Worm (Caenorhabditis elegans): ENCODE measurements around the gene msp-38.

The msp-38 gene

DNA sequence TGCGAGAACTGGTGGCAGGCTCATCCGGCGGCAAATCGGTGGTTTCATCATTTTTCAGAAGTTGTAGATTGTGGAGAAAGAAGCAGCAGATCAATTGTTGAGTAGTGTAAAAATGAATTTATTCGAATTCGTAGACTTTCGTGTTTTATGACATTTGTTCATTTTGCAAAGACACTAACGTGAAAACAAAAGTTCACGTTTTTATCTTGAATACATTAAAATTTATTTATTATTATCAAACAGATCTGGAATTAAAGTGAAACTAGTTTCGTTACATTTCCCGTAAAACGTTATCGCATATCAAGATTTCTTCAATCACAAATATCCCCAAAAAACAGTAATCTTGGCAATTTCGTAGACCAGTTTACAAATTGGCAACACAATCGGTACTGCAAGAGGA, 3.3 kb upstream of the msp-38 start, which contains the start of gene T14G10.8:
Gene T14G10.8, minus strand, starts transcription at position 101 of the 400 bp plus-strand sequence.
- TF ChIP-seq tab-1 (GFP tag; IDR thresholded peaks at IDR 0.05) = no peak
- no peak for TF ChIP-seq ref-1 (GFP tag; conservative IDR thresholded peaks at IDR 0.05)
- no peak for TF ChIP-seq ztf-23 (GFP tag; IDR thresholded peaks at IDR 0.05)
- no peak for TF ChIP-seq T22C8.4 (GFP tag; IDR thresholded peaks at IDR 0.05)
- no peak for TF ChIP-seq klf-2 (GFP tag; conservative IDR thresholded peaks at IDR 0.05)
- TF ChIP-seq med-1 (GFP tag; optimal IDR thresholded peaks at IDR 0.05; ENCODE audit: insufficient read depth) = no peak
- no peak for TF ChIP-seq flt-1 (GFP tag; IDR thresholded peaks at IDR 0.05)
- TF ChIP-seq ztf-29 (GFP tag; IDR thresholded peaks at IDR 0.05) = no peak
- TF ChIP-seq cog-1 (tag; optimal IDR thresholded peaks at IDR 0.05) = no peak

- TF ChIP-seq ref-1 (GFP tag; conservative IDR thresholded peaks at IDR 0.05) (no peak), flt-1 (GFP tag; IDR thresholded peaks at IDR 0.05) (no peak), med-1 (GFP tag; optimal IDR thresholded peaks at IDR 0.05; ENCODE audit: insufficient read depth) (no peak), ztf-23 (GFP tag; IDR thresholded peaks at IDR 0.05) (no peak), ztf-29 (GFP tag; IDR thresholded peaks at IDR 0.05) (no peak), cog-1 (tag; optimal IDR thresholded peaks at IDR 0.05) (no peak), klf-2 (GFP tag; conservative IDR thresholded peaks at IDR 0.05) (no peak), tab-1 (GFP tag; IDR thresholded peaks at IDR 0.05) (no peak)
Measured at ce11 chrIV:10144909-10145308, 1.4 kb upstream of the msp-38 start.

DNA sequence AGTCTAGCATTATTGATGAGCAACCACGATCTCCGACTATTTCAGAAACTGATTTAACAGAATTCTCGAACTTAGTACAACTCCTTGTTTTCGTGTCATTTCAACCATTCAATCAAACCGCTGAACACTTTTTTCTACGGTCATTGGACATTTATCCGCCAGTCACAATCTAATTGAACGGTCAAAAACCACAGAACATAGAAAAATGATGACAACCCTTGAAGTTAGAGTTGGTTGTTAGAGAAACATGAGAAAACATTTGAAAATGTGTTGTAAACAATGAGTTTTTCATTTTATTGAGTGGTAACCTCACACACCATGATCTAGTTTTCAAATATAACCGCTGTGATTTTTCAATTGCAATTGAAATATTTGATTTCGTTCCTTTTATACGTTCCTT, 947 bp upstream of the msp-38 start:
- TF ChIP-seq cog-1 (tag; optimal IDR thresholded peaks at IDR 0.05) = no peak
- TF ChIP-seq med-1 (GFP tag; optimal IDR thresholded peaks at IDR 0.05; ENCODE audit: insufficient read depth) = no peak
- no peak for TF ChIP-seq tab-1 (GFP tag; IDR thresholded peaks at IDR 0.05)
- TF ChIP-seq flt-1 (GFP tag; IDR thresholded peaks at IDR 0.05) = no peak
- TF ChIP-seq T22C8.4 (GFP tag; IDR thresholded peaks at IDR 0.05) = no peak
- no peak for TF ChIP-seq ztf-23 (GFP tag; IDR thresholded peaks at IDR 0.05)
- TF ChIP-seq klf-2 (GFP tag; conservative IDR thresholded peaks at IDR 0.05) = no peak
- TF ChIP-seq ref-1 (GFP tag; conservative IDR thresholded peaks at IDR 0.05) = no peak
- no peak for TF ChIP-seq ztf-29 (GFP tag; IDR thresholded peaks at IDR 0.05)

DNA sequence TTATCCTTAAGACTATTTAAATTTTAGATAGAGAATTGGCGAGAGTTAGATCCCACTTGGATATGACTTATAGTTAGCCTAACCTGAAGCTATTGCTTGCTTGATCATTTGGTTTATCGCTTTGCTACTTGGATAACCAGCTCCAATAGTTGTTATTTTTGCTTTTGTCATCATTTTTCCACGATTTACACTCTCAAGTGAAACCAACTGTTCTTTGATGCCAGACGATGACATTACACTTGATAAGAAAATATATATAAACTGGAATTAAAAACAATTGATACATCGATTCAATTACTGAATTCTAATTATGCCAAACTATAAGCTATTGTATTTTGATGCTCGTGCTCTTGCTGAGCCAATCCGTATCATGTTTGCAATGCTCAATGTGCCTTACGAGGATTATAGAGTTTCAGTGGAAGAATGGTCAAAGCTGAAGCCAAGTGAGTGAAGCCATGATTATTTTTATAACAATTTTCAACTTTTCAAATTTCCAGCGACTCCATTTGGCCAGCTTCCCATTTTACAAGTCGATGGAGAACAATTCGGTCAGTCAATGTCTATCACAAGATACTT, 1.5 kb downstream of the msp-38 start, which contains the start of the genes gst-2, gst-4 and dhs-12:
Gene gst-2, minus strand, starts transcription at position 132 of the 576 bp plus-strand sequence.
Gene gst-4, plus strand, starts transcription at position 296 of the 576 bp plus-strand sequence.
Gene dhs-12, plus strand, starts transcription at position 526 of the 576 bp plus-strand sequence.
- TF ChIP-seq cog-1 (tag; optimal IDR thresholded peaks at IDR 0.05) = no peak
- no peak for TF ChIP-seq ref-1 (GFP tag; conservative IDR thresholded peaks at IDR 0.05)
- no peak for TF ChIP-seq ztf-29 (GFP tag; IDR thresholded peaks at IDR 0.05)
- no peak for TF ChIP-seq flt-1 (GFP tag; IDR thresholded peaks at IDR 0.05)
- TF ChIP-seq klf-2 (GFP tag; conservative IDR thresholded peaks at IDR 0.05) = no peak
- no peak for TF ChIP-seq ztf-23 (GFP tag; IDR thresholded peaks at IDR 0.05)
- TF ChIP-seq med-1 (GFP tag; optimal IDR thresholded peaks at IDR 0.05; ENCODE audit: insufficient read depth) = no peak
- no peak for TF ChIP-seq tab-1 (GFP tag; IDR thresholded peaks at IDR 0.05)
- no peak for TF ChIP-seq T22C8.4 (GFP tag; IDR thresholded peaks at IDR 0.05)

DNA sequence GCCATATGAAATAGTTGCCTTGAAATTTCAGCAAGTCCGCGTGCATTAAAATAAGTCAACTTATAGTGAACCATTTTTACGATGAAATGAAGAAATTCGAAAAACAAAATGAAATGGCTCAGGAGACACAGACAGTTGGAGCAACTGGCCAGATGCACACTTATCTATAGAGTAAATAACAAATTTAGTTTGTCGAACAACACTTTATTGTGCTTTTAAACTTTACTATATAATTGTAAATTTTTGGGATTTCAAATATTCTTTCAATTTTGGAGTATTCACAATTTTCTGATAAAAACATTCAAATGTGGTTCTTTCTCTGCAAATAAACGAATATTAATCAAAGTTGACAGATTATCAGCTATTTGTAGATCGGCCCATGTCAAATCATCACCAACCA, 3.4 kb downstream of the msp-38 start, which contains the start of gene gst-3:
Gene gst-3, minus strand, starts transcription at position 101 of the 400 bp plus-strand sequence.
- TF ChIP-seq flt-1 (GFP tag; IDR thresholded peaks at IDR 0.05) (no peak), T22C8.4 (GFP tag; IDR thresholded peaks at IDR 0.05) (no peak), ztf-29 (GFP tag; IDR thresholded peaks at IDR 0.05) (no peak), ref-1 (GFP tag; conservative IDR thresholded peaks at IDR 0.05) (no peak), klf-2 (GFP tag; conservative IDR thresholded peaks at IDR 0.05) (no peak), tab-1 (GFP tag; IDR thresholded peaks at IDR 0.05) (no peak), cog-1 (tag; optimal IDR thresholded peaks at IDR 0.05) (no peak), med-1 (GFP tag; optimal IDR thresholded peaks at IDR 0.05; ENCODE audit: insufficient read depth) (no peak), ztf-23 (GFP tag; IDR thresholded peaks at IDR 0.05) (no peak)

DNA sequence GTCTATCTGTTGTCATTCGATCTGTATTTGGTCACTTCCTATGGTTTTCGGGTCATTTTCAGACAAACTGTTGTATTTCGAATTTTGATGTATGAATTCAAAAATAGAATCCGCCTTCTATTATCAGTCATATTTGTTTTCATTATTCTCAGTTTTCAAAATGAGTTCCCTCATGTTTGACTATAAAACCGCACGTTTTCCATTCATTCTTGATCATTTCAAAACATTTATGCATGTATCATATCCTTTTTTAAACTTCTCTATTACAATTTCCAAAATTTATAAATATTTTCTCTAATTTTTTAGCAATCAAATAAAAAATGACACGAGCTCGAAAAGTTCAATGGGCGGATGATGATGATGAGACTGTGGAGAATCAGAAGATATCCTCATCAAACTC, 5.7 kb downstream of the msp-38 start, which contains the start of gene K08F4.12:
Gene K08F4.12, plus strand, starts transcription at position 301 of the 400 bp plus-strand sequence.
- TF ChIP-seq klf-2 (GFP tag; conservative IDR thresholded peaks at IDR 0.05) (no peak), med-1 (GFP tag; optimal IDR thresholded peaks at IDR 0.05; ENCODE audit: insufficient read depth) (no peak), ztf-29 (GFP tag; IDR thresholded peaks at IDR 0.05) (no peak)

- TF ChIP-seq klf-2 (GFP tag; conservative IDR thresholded peaks at IDR 0.05) (no peak), med-1 (GFP tag; optimal IDR thresholded peaks at IDR 0.05; ENCODE audit: insufficient read depth) (no peak), flt-1 (GFP tag; IDR thresholded peaks at IDR 0.05) (no peak), T22C8.4 (GFP tag; IDR thresholded peaks at IDR 0.05) (no peak), cog-1 (tag; optimal IDR thresholded peaks at IDR 0.05) (no peak), ztf-23 (GFP tag; IDR thresholded peaks at IDR 0.05) (no peak), ref-1 (GFP tag; conservative IDR thresholded peaks at IDR 0.05) (no peak), tab-1 (GFP tag; IDR thresholded peaks at IDR 0.05) (no peak), ztf-29 (GFP tag; IDR thresholded peaks at IDR 0.05) (no peak)
Measured at ce11 chrIV:10135817-10136216, 7.7 kb downstream of the msp-38 start, which contains the start of gene K08F4.5. TSS of gene K08F4.5 (minus strand) at chrIV:10135917.

DNA sequence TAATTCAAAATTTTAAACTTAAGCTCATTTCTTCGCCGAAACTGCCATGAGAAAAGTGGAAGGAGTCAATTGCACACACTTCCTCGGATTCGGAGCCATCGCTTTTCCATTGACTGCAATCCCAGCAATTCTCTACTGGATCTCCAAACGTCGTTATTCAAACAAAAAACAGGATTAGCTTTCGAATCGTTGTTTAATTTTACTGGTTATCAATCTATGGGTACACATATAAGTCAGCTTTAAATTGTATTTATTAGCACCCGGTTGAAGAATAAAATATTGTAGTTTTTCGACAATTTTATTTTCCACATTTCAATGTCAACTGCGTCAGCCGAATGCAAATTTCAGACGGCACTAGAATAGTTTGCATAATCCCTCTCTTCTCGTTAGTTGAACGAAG, 13.6 kb downstream of the msp-38 start, which contains the start of gene glt-3:
Gene glt-3, plus strand, starts transcription at position 301 of the 400 bp plus-strand sequence.
- TF ChIP-seq med-1 (GFP tag; optimal IDR thresholded peaks at IDR 0.05; ENCODE audit: insufficient read depth) = no peak
- TF ChIP-seq flt-1 (GFP tag; IDR thresholded peaks at IDR 0.05) = no peak
- TF ChIP-seq ztf-29 (GFP tag; IDR thresholded peaks at IDR 0.05) = no peak
- no peak for TF ChIP-seq ref-1 (GFP tag; conservative IDR thresholded peaks at IDR 0.05)
- TF ChIP-seq cog-1 (tag; optimal IDR thresholded peaks at IDR 0.05) = no peak
- TF ChIP-seq ztf-23 (GFP tag; IDR thresholded peaks at IDR 0.05) = no peak
- TF ChIP-seq klf-2 (GFP tag; conservative IDR thresholded peaks at IDR 0.05) = no peak
- TF ChIP-seq tab-1 (GFP tag; IDR thresholded peaks at IDR 0.05) = no peak
- no peak for TF ChIP-seq T22C8.4 (GFP tag; IDR thresholded peaks at IDR 0.05)

DNA sequence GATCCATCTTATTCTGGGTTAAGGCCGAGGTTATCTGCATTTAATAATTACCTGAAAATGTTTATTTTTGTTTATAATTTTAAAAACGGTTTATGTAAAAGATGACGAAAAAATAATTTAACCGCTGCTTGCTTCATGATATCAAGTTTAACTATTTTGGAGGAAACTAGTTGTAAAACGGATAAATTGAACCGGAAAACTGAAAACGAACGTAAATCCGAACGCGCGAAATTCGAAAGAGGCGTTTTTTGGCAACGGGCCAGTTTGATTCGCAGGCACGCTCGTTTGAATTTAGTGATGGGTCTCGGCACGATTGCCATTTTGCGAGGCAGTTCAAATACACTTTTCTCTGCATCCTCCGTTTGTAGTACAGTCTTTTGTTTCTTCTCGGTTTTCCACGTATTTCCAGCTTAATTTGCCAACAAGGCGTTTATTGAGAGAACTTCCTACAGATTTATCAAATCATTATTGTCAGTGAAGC, 14.6 kb downstream of the msp-38 start, which contains the start of the genes gtbp-1 and K08F4.3:
Gene gtbp-1, minus strand, starts transcription at position 51 of the 481 bp plus-strand sequence.
Gene K08F4.3, plus strand, starts transcription at position 352 of the 481 bp plus-strand sequence.
- TF ChIP-seq ztf-29 (GFP tag; IDR thresholded peaks at IDR 0.05) (no peak), klf-2 (GFP tag; conservative IDR thresholded peaks at IDR 0.05) (no peak), ztf-23 (GFP tag; IDR thresholded peaks at IDR 0.05) (peak; percentile 50; the same call in 1 of the 2 replicates), cog-1 (tag; optimal IDR thresholded peaks at IDR 0.05) (no peak)

All from whole organism, midembryonic.